Worm (Caenorhabditis elegans): ENCODE data around the gene Y2H9A.6.

Y2H9A.6 gene

ce11 chrV:13432364-13432763 is 11.3 kb upstream of the Y2H9A.6 start, which contains the start of gene srd-17:
TSS of gene srd-17 (minus strand) at chrV:13432714.
- TF ChIP-seq aptf-2 (GFP tag; conservative IDR thresholded peaks at IDR 0.05) (no peak), F39B2.1 (GFP tag; IDR thresholded peaks at IDR 0.05) (no peak), akir-1 (GFP tag; optimal IDR thresholded peaks at IDR 0.05) (no peak), F33H1.4 (GFP tag; IDR thresholded peaks at IDR 0.05) (no peak), T26A5.8 (tag; optimal IDR thresholded peaks at IDR 0.05) (no peak), hlh-26 (GFP tag; conservative IDR thresholded peaks at IDR 0.05) (no peak), Y53F4B.3 (GFP tag; IDR thresholded peaks at IDR 0.05) (no peak), F57A8.1 (GFP tag; optimal IDR thresholded peaks at IDR 0.05) (no peak), egl-18 (GFP tag; IDR thresholded peaks at IDR 0.05) (no peak), attf-3 (GFP tag; conservative IDR thresholded peaks at IDR 0.05) (no peak), snpc-1.1 (tag; optimal IDR thresholded peaks at IDR 0.05; ENCODE audit: insufficient read depth) (no peak), hmg-20 (GFP tag; IDR thresholded peaks at IDR 0.05) (no peak), xnd-1 (tag; optimal IDR thresholded peaks at IDR 0.05) (no peak), egrh-3 (GFP tag; IDR thresholded peaks at IDR 0.05) (no peak), hsf-1 (GFP tag; IDR thresholded peaks at IDR 0.05) (no peak), Y56A3A.18 (GFP tag; IDR thresholded peaks at IDR 0.05) (no peak), ceh-58 (GFP tag; IDR thresholded peaks at IDR 0.05) (no peak), madf-3 (GFP tag; IDR thresholded peaks at IDR 0.05) (no peak)

ce11 chrV:13437473-13438074 is 6.1 kb upstream of the Y2H9A.6 start, which contains the start of gene mes-4:
TSS of gene mes-4 (minus strand) at chrV:13437545.
- TF ChIP-seq ztf-18 (tag; optimal IDR thresholded peaks at IDR 0.05): no peak
- TF ChIP-seq nhr-90 (tag; optimal IDR thresholded peaks at IDR 0.05): no peak
- no peak for TF ChIP-seq T07F8.4 (tag; optimal IDR thresholded peaks at IDR 0.05)
- TF ChIP-seq attf-3 (GFP tag; conservative IDR thresholded peaks at IDR 0.05): peak; percentile 78
- no peak for TF ChIP-seq bed-1 (GFP tag; IDR thresholded peaks at IDR 0.05)
- TF ChIP-seq nfyb-1 (GFP tag; IDR thresholded peaks at IDR 0.05): peak; percentile 83
- TF ChIP-seq hsf-1 (GFP tag; IDR thresholded peaks at IDR 0.05): no peak

- TF ChIP-seq ekl-4 (GFP tag; IDR thresholded peaks at IDR 0.05): peak; percentile 61
- peak; percentile 91 for TF ChIP-seq dox-1 (GFP tag; IDR thresholded peaks at IDR 0.05)
- TF ChIP-seq D2030.7 (GFP tag; IDR thresholded peaks at IDR 0.05): peak; percentile 37; the same call in 1 of the 2 replicates
- TF ChIP-seq hsf-1 (GFP tag; IDR thresholded peaks at IDR 0.05): peak; percentile 97
- peak; percentile 67 for TF ChIP-seq egrh-3 (GFP tag; IDR thresholded peaks at IDR 0.05)
Observed at ce11 chrV:13440290-13440689, 3.3 kb upstream of the Y2H9A.6 start.

ce11 chrV:13441661-13442060 is 2.0 kb upstream of the Y2H9A.6 start, which contains the start of gene col-162:
TSS of gene col-162 (plus strand) at chrV:13441961.
- TF ChIP-seq snpc-4 (GFP tag; optimal IDR thresholded peaks at IDR 0.05) (no peak), snpc-4 (tag; optimal IDR thresholded peaks at IDR 0.05) (no peak), efl-1 (GFP tag; optimal IDR thresholded peaks at IDR 0.05) (no peak), F33H1.4 (GFP tag; IDR thresholded peaks at IDR 0.05) (no peak), lin-40 (tag; optimal IDR thresholded peaks at IDR 0.05) (no peak), egl-18 (GFP tag; IDR thresholded peaks at IDR 0.05) (no peak), F55B11.4 (tag; optimal IDR thresholded peaks at IDR 0.05; ENCODE audit: borderline replicate concordance, insufficient read depth) (no peak), hsf-1 (GFP tag; IDR thresholded peaks at IDR 0.05) (no peak), let-607 (tag; optimal IDR thresholded peaks at IDR 0.05) (no peak), mes-4 (tag; optimal IDR thresholded peaks at IDR 0.05) (no peak), zfh-2 (GFP tag; conservative IDR thresholded peaks at IDR 0.05) (no peak)

All from whole organism, young adult.